Fruit fly (Drosophila melanogaster) whole organism, embryonic: Measurements from ENCODE around the gene mthl2.

Experiments used
- Abd-B ChIP-seq: fragments of 200-800 bp; sonication (Bioruptor generic); optimal IDR thresholded peaks from 2 replicates; lab custom pipeline; 2018; ENCODE audit warnings: missing biosample characterization, mild to moderate bottlenecking, missing genetic modification characterization, moderate library complexity
- Aef1 ChIP-seq: fragments of 200-800 bp; sonication (Bioruptor generic); IDR thresholded peaks from 3 replicates; pipeline ENCODE4 v1.3.6; 2022; ENCODE audit warnings: missing biosample characterization, missing genetic modification characterization
- CG10543 ChIP-seq: fragments of 200-800 bp; sonication (Bioruptor generic); optimal IDR thresholded peaks from 3 replicates; lab custom pipeline; 2017; ENCODE audit warnings: missing biosample characterization, mild to moderate bottlenecking, missing genetic modification characterization, moderate library complexity
- CG12219 ChIP-seq: fragments of 200-800 bp; sonication (Bioruptor generic); optimal IDR thresholded peaks from 3 replicates; lab custom pipeline; 2018; ENCODE audit warnings: missing biosample characterization, mild to moderate bottlenecking, missing genetic modification characterization
- CG14710 ChIP-seq: fragments of 200-800 bp; sonication (Bioruptor generic); optimal IDR thresholded peaks from 3 replicates; lab custom pipeline; 2019; ENCODE audit warnings: missing biosample characterization, mild to moderate bottlenecking, missing genetic modification characterization, moderate library complexity
- CG17802 ChIP-seq: fragments of 200-800 bp; sonication (Bioruptor generic); optimal IDR thresholded peaks from 2 replicates; lab custom pipeline; 2018; ENCODE audit warnings: missing biosample characterization, mild to moderate bottlenecking, missing genetic modification characterization, moderate library complexity
- CG17912 ChIP-seq: fragments of 200-800 bp; sonication (Bioruptor generic); optimal IDR thresholded peaks from 2 replicates; lab custom pipeline; 2018; ENCODE audit warnings: missing biosample characterization, mild to moderate bottlenecking, missing genetic modification characterization
- CG2889 ChIP-seq: fragments of 200-800 bp; sonication (Bioruptor generic); IDR thresholded peaks from 3 replicates; pipeline ENCODE4 v1.3.6; 2022; ENCODE audit warnings: missing biosample characterization, missing genetic modification characterization
- CG31388 ChIP-seq: fragments of 200-800 bp; sonication (Bioruptor generic); optimal IDR thresholded peaks from 2 replicates; lab custom pipeline; 2016; ENCODE audit warnings: missing biosample characterization, missing genetic modification characterization
- CG6854 ChIP-seq: fragments of 200-800 bp; sonication (Bioruptor generic); optimal IDR thresholded peaks from 3 replicates; lab custom pipeline; 2017; ENCODE audit warnings: missing biosample characterization, mild to moderate bottlenecking, missing genetic modification characterization
- CG7271 ChIP-seq: fragments of 200-800 bp; sonication (Bioruptor generic); optimal IDR thresholded peaks from 2 replicates; lab custom pipeline; 2018; ENCODE audit warnings: missing biosample characterization, mild to moderate bottlenecking, missing genetic modification characterization, moderate library complexity
- CG9797 ChIP-seq: fragments of 200-800 bp; sonication (Bioruptor generic); optimal IDR thresholded peaks from 3 replicates; lab custom pipeline; 2018; ENCODE audit warnings: missing biosample characterization, mild to moderate bottlenecking, missing genetic modification characterization
- CG9932 ChIP-seq: fragments of 200-800 bp; sonication (Bioruptor generic); IDR thresholded peaks from 2 replicates; pipeline ENCODE4 v1.3.6; 2022; ENCODE audit warnings: missing biosample characterization, missing genetic modification characterization
- Deaf1 ChIP-seq: fragments of 200-800 bp; optimal IDR thresholded peaks from 3 replicates; lab custom pipeline; 2019; ENCODE audit warnings: missing biosample characterization, mild to moderate bottlenecking, missing genetic modification characterization, moderate library complexity
- Dp ChIP-seq: fragments of 200-800 bp; sonication (Bioruptor generic); optimal IDR thresholded peaks from 2 replicates; lab custom pipeline; 2018; ENCODE audit warnings: missing biosample characterization, mild to moderate bottlenecking, missing genetic modification characterization, moderate library complexity
- Drgx ChIP-seq: fragments of 200-800 bp; sonication (Bioruptor generic); IDR thresholded peaks from 2 replicates; pipeline ENCODE4 v1.3.6; 2022; ENCODE audit warnings: missing biosample characterization, missing genetic modification characterization
- Fer1 ChIP-seq: fragments of 200-800 bp; sonication (Bioruptor generic); optimal IDR thresholded peaks from 2 replicates; lab custom pipeline; 2017; ENCODE audit warnings: missing biosample characterization, mild to moderate bottlenecking, missing genetic modification characterization
- HLH3B ChIP-seq: fragments of 200-800 bp; sonication (Bioruptor generic); IDR thresholded peaks from 2 replicates; pipeline ENCODE4 v1.3.6; 2022; ENCODE audit warnings: missing biosample characterization, missing genetic modification characterization
- Hr51 ChIP-seq, 2 experiments: fragments of 200-800 bp; sonication (Bioruptor generic); optimal IDR thresholded peaks; 2 replicates in 1 of 2; 3 replicates in 1 of 2; lab custom pipeline; 2016 to 2018; ENCODE audit warnings: missing biosample characterization in 2 of 2, missing genetic modification characterization in 2 of 2, mild to moderate bottlenecking in 1 of 2, moderate library complexity in 1 of 2
- Hr78 ChIP-seq, 2 experiments: fragments of 200-800 bp in 1 of 2; fragments of >200 bp in 1 of 2; sonication (Bioruptor generic) in 1 of 2; optimal IDR thresholded peaks; 2 replicates each; lab custom pipeline; 2017 to 2019; ENCODE audit warnings: missing biosample characterization in 2 of 2, missing genetic modification characterization in 2 of 2, mild to moderate bottlenecking in 1 of 2, moderate library complexity in 1 of 2
- MESR4 ChIP-seq: fragments of 200-800 bp; sonication (Bioruptor generic); optimal IDR thresholded peaks from 2 replicates; lab custom pipeline; 2018; ENCODE audit warnings: missing biosample characterization, mild to moderate bottlenecking, missing genetic modification characterization, moderate library complexity
- Mad ChIP-seq: fragments of 200-800 bp; sonication (Bioruptor generic); optimal IDR thresholded peaks from 2 replicates; lab custom pipeline; 2016; ENCODE audit warnings: missing biosample characterization, missing genetic modification characterization
- NFAT ChIP-seq: fragments of 200-800 bp; sonication (Bioruptor generic); IDR thresholded peaks from 2 replicates; pipeline ENCODE4 v1.3.6; 2022; ENCODE audit warnings: missing biosample characterization, missing genetic modification characterization
- Nf-YA ChIP-seq: fragments of 200-800 bp; sonication (Bioruptor generic); IDR thresholded peaks from 2 replicates; pipeline ENCODE4 v1.3.6; 2022; ENCODE audit warnings: missing biosample characterization, missing genetic modification characterization
- NfI ChIP-seq: fragments of 200-800 bp; sonication (Bioruptor generic); optimal IDR thresholded peaks from 3 replicates; lab custom pipeline; 2018; ENCODE audit warnings: missing biosample characterization, mild to moderate bottlenecking, missing genetic modification characterization, moderate library complexity
- Optix ChIP-seq: fragments of 200-800 bp; sonication (Bioruptor generic); IDR thresholded peaks from 3 replicates; pipeline ENCODE4 v1.3.6; 2022; ENCODE audit warnings: missing biosample characterization, missing genetic modification characterization
- Pdp1 ChIP-seq, 2 experiments: fragments of 200-800 bp; sonication (Bioruptor generic); optimal IDR thresholded peaks; 3 replicates each; lab custom pipeline; 2016; ENCODE audit warnings: missing biosample characterization in 2 of 2, missing genetic modification characterization in 2 of 2, mild to moderate bottlenecking in 1 of 2, moderate library complexity in 1 of 2
- Spps ChIP-seq: fragments of 200-800 bp; sonication (Bioruptor generic); optimal IDR thresholded peaks from 2 replicates; lab custom pipeline; 2018; ENCODE audit warnings: missing biosample characterization, mild to moderate bottlenecking, missing genetic modification characterization
- aop ChIP-seq: fragments of 200-800 bp; sonication (Bioruptor generic); IDR thresholded peaks from 2 replicates; pipeline ENCODE4 v1.3.6; 2022; ENCODE audit warnings: missing biosample characterization, missing genetic modification characterization
- br ChIP-seq: fragments of >200 bp; optimal IDR thresholded peaks from 2 replicates; lab custom pipeline; 2017
- cg ChIP-seq: fragments of 200-800 bp; sonication (Bioruptor generic); optimal IDR thresholded peaks from 3 replicates; lab custom pipeline; 2019; ENCODE audit warnings: missing biosample characterization, mild to moderate bottlenecking, missing genetic modification characterization, moderate library complexity
- chinmo ChIP-seq: fragments of 200-800 bp; sonication (Bioruptor generic); IDR thresholded peaks from 4 replicates; pipeline ENCODE4 v1.3.6; 2022; ENCODE audit warnings: missing biosample characterization, missing genetic modification characterization; ENCODE audit not compliant: partially characterized antibody
- crp ChIP-seq, 2 experiments: fragments of 200-800 bp; sonication (Bioruptor generic); optimal IDR thresholded peaks; 2 replicates in 1 of 2; 3 replicates in 1 of 2; lab custom pipeline; 2017; ENCODE audit warnings: missing biosample characterization in 2 of 2, missing genetic modification characterization in 2 of 2, mild to moderate bottlenecking in 1 of 2, moderate library complexity in 1 of 2
- da ChIP-seq: fragments of 200-800 bp; sonication (Bioruptor generic); optimal IDR thresholded peaks from 2 replicates; lab custom pipeline; 2016; ENCODE audit warnings: missing biosample characterization, missing genetic modification characterization
- dan ChIP-seq: fragments of 200-800 bp; sonication (Bioruptor generic); IDR thresholded peaks from 2 replicates; pipeline ENCODE4 v1.3.6; 2022; ENCODE audit warnings: missing biosample characterization, missing genetic modification characterization
- exex ChIP-seq: fragments of 200-800 bp; sonication (Bioruptor generic); optimal IDR thresholded peaks from 4 replicates; lab custom pipeline; 2018; ENCODE audit warnings: missing biosample characterization, mild to moderate bottlenecking, missing genetic modification characterization, moderate library complexity
- fd3F ChIP-seq: fragments of 200-800 bp; sonication (Bioruptor generic); optimal IDR thresholded peaks from 2 replicates; lab custom pipeline; 2018; ENCODE audit warnings: missing biosample characterization, mild to moderate bottlenecking, missing genetic modification characterization, moderate library complexity
- gro ChIP-seq: fragments of 200-800 bp; sonication (Bioruptor generic); optimal IDR thresholded peaks from 2 replicates; lab custom pipeline; 2016; ENCODE audit warnings: missing biosample characterization, missing genetic modification characterization
- inv ChIP-seq: fragments of 200-800 bp; sonication (Bioruptor generic); IDR thresholded peaks from 2 replicates; pipeline ENCODE4 v1.3.6; 2022; ENCODE audit warnings: missing biosample characterization, missing genetic modification characterization; ENCODE audit not compliant: partially characterized antibody
- pb ChIP-seq: fragments of 200-800 bp; sonication (Bioruptor generic); optimal IDR thresholded peaks from 3 replicates; lab custom pipeline; 2016; ENCODE audit warnings: missing biosample characterization, missing genetic modification characterization
- schlank ChIP-seq: fragments of 200-800 bp; sonication (Bioruptor generic); optimal IDR thresholded peaks from 2 replicates; lab custom pipeline; 2018; ENCODE audit warnings: missing biosample characterization, mild to moderate bottlenecking, missing genetic modification characterization
- sd ChIP-seq: fragments of 200-800 bp; sonication (Bioruptor generic); optimal IDR thresholded peaks from 3 replicates; lab custom pipeline; 2018; ENCODE audit warnings: missing biosample characterization, mild to moderate bottlenecking, missing genetic modification characterization, moderate library complexity
- sna ChIP-seq: fragments of 200-800 bp; sonication (Bioruptor generic); IDR thresholded peaks from 2 replicates; pipeline ENCODE4 v1.3.6; 2022; ENCODE audit warnings: missing biosample characterization, missing genetic modification characterization; ENCODE audit not compliant: partially characterized antibody
- zfh1 ChIP-seq: fragments of 200-800 bp; sonication (Bioruptor generic); IDR thresholded peaks from 3 replicates; pipeline ENCODE4 v1.3.6; 2022; ENCODE audit warnings: missing biosample characterization, missing genetic modification characterization

mthl2 gene

dm6 chr3L:5569724-5570123 is 34.9 kb upstream of the mthl2 start (continued):
- TF ChIP-seq sd (tag; lab: Kevin White, UChicago) (peak; percentile 50), br (no peak), Pdp1 (GFP tag; optimal IDR thresholded peaks at IDR 0.05; lab: Kevin White, UChicago) (peak in 1 of 2 experiments; percentile 71), inv (GFP tag; lab: Robert Waterston, UW) (no peak), Mad (no peak), CG12219 (GFP tag; lab: Kevin White, UChicago) (no peak), Dp (GFP tag; lab: Kevin White, UChicago) (no peak), Spps (tag; lab: Kevin White, UChicago) (no peak), CG9797 (GFP tag; lab: Kevin White, UChicago) (no peak), zfh1 (no peak), cg (GFP tag; lab: Kevin White, UChicago) (no peak), CG17912 (GFP tag; lab: Kevin White, UChicago) (no peak), CG31388 (no peak), NfI (GFP tag; lab: Kevin White, UChicago) (no peak), sna (GFP tag; lab: Robert Waterston, UW) (no peak), CG14710 (tag; lab: Kevin White, UChicago) (no peak), Fer1 (GFP tag; lab: Kevin White, UChicago) (no peak), exex (tag; lab: Kevin White, UChicago) (no peak), fd3F (GFP tag; lab: Kevin White, UChicago) (no peak), MESR4 (GFP tag; lab: Kevin White, UChicago) (no peak), NFAT (no peak), gro (GFP tag; lab: Kevin White, UChicago) (peak; percentile 20), CG10543 (GFP tag; lab: Kevin White, UChicago) (peak; percentile 45), aop (no peak), Abd-B (GFP tag; lab: Kevin White, UChicago) (no peak), schlank (tag; lab: Kevin White, UChicago) (no peak), Deaf1 (tag; lab: Kevin White, UChicago) (peak; percentile 63), Hr78 (GFP tag; optimal IDR thresholded peaks at IDR 0.05; lab: Kevin White, UChicago) (peak in 1 of 2 experiments; percentile 4), CG17802 (tag; lab: Kevin White, UChicago) (no peak)

dm6 chr3L:5571051-5571450 is 33.5 kb upstream of the mthl2 start:
- TF ChIP-seq HLH3B (GFP tag; lab: Robert Waterston, UW) (no peak), Mad (no peak), CG6854 (GFP tag; lab: Kevin White, UChicago) (no peak), Nf-YA (GFP tag; lab: Robert Waterston, UW) (no peak), Pdp1 (GFP tag; optimal IDR thresholded peaks at IDR 0.05; lab: Kevin White, UChicago) (peak in 1 of 2 experiments; percentile 75), crp (GFP tag; optimal IDR thresholded peaks at IDR 0.05; lab: Kevin White, UChicago) (no peak), da (GFP tag; lab: Kevin White, UChicago) (no peak), chinmo (GFP tag; lab: Robert Waterston, UW) (0 out of 4 replicates have a peak, but pooled peaks have one; percentile 39), CG2889 (GFP tag; lab: Robert Waterston, UW) (0 out of 3 replicates have a peak, but pooled peaks have one; percentile 17), Drgx (GFP tag; lab: Robert Waterston, UW) (peak; percentile 31; the same call in 1 of the 2 replicates), Optix (GFP tag; lab: Robert Waterston, UW) (no peak), Hr51 (GFP tag; optimal IDR thresholded peaks at IDR 0.05; lab: Kevin White, UChicago) (no peak), dan (GFP tag; lab: Robert Waterston, UW) (no peak), pb (GFP tag; lab: Kevin White, UChicago) (no peak), Aef1 (no peak), CG9932 (GFP tag; lab: Robert Waterston, UW) (0 out of 2 replicates have a peak, but pooled peaks have one; percentile 10), Spps (tag; lab: Kevin White, UChicago) (no peak), CG7271 (tag; lab: Kevin White, UChicago) (no peak)
